1 fruit fly cellular context compared by ENCODE assay signal in the genomic region with DNA sequence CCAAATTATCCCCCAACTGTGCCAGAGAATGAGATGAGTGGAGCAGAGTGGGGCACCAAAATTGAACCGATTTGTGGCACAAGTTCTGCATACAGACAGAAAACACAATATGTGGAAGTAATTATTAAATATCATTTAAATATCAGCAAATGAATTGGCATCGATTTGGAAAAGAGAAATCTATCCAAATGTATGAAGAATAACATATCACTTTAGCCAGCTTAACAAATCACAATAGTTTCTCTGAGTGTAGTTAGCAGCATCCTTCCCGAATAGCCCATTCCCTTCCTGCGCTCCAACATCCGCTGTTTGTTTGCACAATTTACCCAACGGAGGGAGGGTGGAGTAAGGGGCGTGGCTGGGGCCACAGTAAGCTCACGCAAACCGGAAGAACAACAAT.
TF ChIP-seq lines count a peak whose summit lies in the region.

No protein-coding gene starts in this region.

TF ChIP-seq in whole organism, embryonic, 481 proteins besides CTCF, POLR2A, EP300 and RAD21 (continued from another document):
- TF ChIP-seq seq (GFP tag; IDR thresholded peaks at IDR 0.05; lab: Robert Waterston, UW) (0 out of 2 replicates have a peak, but pooled peaks have one; percentile 24), CG4854 (GFP tag; optimal IDR thresholded peaks at IDR 0.05; lab: Kevin White, UChicago) (no peak), Mad (GFP tag; optimal IDR thresholded peaks at IDR 0.05; lab: Kevin White, UChicago) (no peak), Sry-δ (GFP tag; optimal IDR thresholded peaks at IDR 0.05; lab: Kevin White, UChicago) (no peak), CG17385 (GFP tag; optimal IDR thresholded peaks at IDR 0.05; lab: Kevin White, UChicago) (no peak), CG6175 (GFP tag; IDR thresholded peaks at IDR 0.05; lab: Robert Waterston, UW) (no peak), gsb-n (tag; optimal IDR thresholded peaks at IDR 0.05; lab: Kevin White, UChicago) (no peak), az2 (GFP tag; optimal IDR thresholded peaks at IDR 0.05; lab: Kevin White, UChicago) (no peak), ewg (GFP tag; optimal IDR thresholded peaks at IDR 0.05; lab: Kevin White, UChicago) (peak; percentile 1), fru (optimal IDR thresholded peaks at IDR 0.05; lab: Kevin White, UChicago) (no peak), CG3847 (GFP tag; IDR thresholded peaks at IDR 0.05; lab: Robert Waterston, UW) (no peak), Nf-YA (GFP tag; IDR thresholded peaks at IDR 0.05; lab: Robert Waterston, UW) (no peak), CG12769 (tag; optimal IDR thresholded peaks at IDR 0.05; lab: Kevin White, UChicago) (no peak), grau (tag; optimal IDR thresholded peaks at IDR 0.05; lab: Kevin White, UChicago) (no peak), CG18599 (GFP tag; optimal IDR thresholded peaks at IDR 0.05; lab: Kevin White, UChicago) (peak; percentile 48), CG8478 (optimal IDR thresholded peaks at IDR 0.05; lab: Kevin White, UChicago) (no peak), CG7556 (GFP tag; optimal IDR thresholded peaks at IDR 0.05; lab: Kevin White, UChicago) (no peak), CG14014 (GFP tag; IDR thresholded peaks at IDR 0.05; lab: Robert Waterston, UW) (no peak), tin (GFP tag; optimal IDR thresholded peaks at IDR 0.05; lab: Kevin White, UChicago) (peak; percentile 1), CG12219 (GFP tag; optimal IDR thresholded peaks at IDR 0.05; lab: Kevin White, UChicago) (no peak), CG10147 (GFP tag; optimal IDR thresholded peaks at IDR 0.05; lab: Kevin White, UChicago) (no peak), CG3407 (GFP tag; optimal IDR thresholded peaks at IDR 0.05; lab: Kevin White, UChicago) (no peak), Drgx (GFP tag; IDR thresholded peaks at IDR 0.05; lab: Robert Waterston, UW) (no peak), CG10462 (GFP tag; optimal IDR thresholded peaks at IDR 0.05; lab: Kevin White, UChicago) (no peak), Sox102F (GFP tag; optimal IDR thresholded peaks at IDR 0.05; lab: Kevin White, UChicago) (peak; percentile 14), CG7839 (tag; optimal IDR thresholded peaks at IDR 0.05; lab: Kevin White, UChicago) (no peak), Usf (GFP tag; optimal IDR thresholded peaks at IDR 0.05; lab: Kevin White, UChicago) (no peak), Xrp1 (GFP tag; IDR thresholded peaks at IDR 0.05; lab: Robert Waterston, UW) (no peak), CG18262 (tag; optimal IDR thresholded peaks at IDR 0.05; lab: Kevin White, UChicago) (no peak), CG8089 (GFP tag; optimal IDR thresholded peaks at IDR 0.05; lab: Kevin White, UChicago) (no peak), Meics (GFP tag; optimal IDR thresholded peaks at IDR 0.05; lab: Kevin White, UChicago) (peak; percentile 16), crp (GFP tag; optimal IDR thresholded peaks at IDR 0.05; lab: Kevin White, UChicago) (no peak), Poxn (GFP tag; IDR thresholded peaks at IDR 0.05; lab: Robert Waterston, UW) (no peak), CG6854 (GFP tag; optimal IDR thresholded peaks at IDR 0.05; lab: Kevin White, UChicago) (no peak), knrl (GFP tag; IDR thresholded peaks at IDR 0.05; lab: Robert Waterston, UW; ENCODE audit: partially characterized antibody) (0 out of 3 replicates have a peak, but pooled peaks have one; percentile 17), sr (GFP tag; IDR thresholded peaks at IDR 0.05; lab: Robert Waterston, UW) (no peak), CG9932 (GFP tag; IDR thresholded peaks at IDR 0.05; lab: Robert Waterston, UW) (no peak), pan (optimal IDR thresholded peaks at IDR 0.05; lab: Kevin White, UChicago) (no peak), pan (GFP tag; optimal IDR thresholded peaks at IDR 0.05 in 1 of 2, IDR thresholded peaks at IDR 0.05 in 1 of 2) (peak in 1 of 2 experiments; percentile 10), CG9817 (tag; optimal IDR thresholded peaks at IDR 0.05; lab: Kevin White, UChicago) (peak; percentile 1), fd3F (GFP tag; optimal IDR thresholded peaks at IDR 0.05; lab: Kevin White, UChicago) (no peak), Doc3 (GFP tag; IDR thresholded peaks at IDR 0.05; lab: Robert Waterston, UW; ENCODE audit: partially characterized antibody) (no peak), CG18619 (GFP tag; optimal IDR thresholded peaks at IDR 0.05; lab: Kevin White, UChicago) (no peak), kah (GFP tag; optimal IDR thresholded peaks at IDR 0.05; lab: Kevin White, UChicago) (no peak), onecut (GFP tag; IDR thresholded peaks at IDR 0.05; lab: Robert Waterston, UW) (0 out of 2 replicates have a peak, but pooled peaks have one; percentile 12), HLH54F (GFP tag; optimal IDR thresholded peaks at IDR 0.05; lab: Kevin White, UChicago) (no peak), cas (GFP tag; IDR thresholded peaks at IDR 0.05; lab: Robert Waterston, UW) (no peak), run (tag; optimal IDR thresholded peaks at IDR 0.05; lab: Kevin White, UChicago) (no peak), cwo (GFP tag; optimal IDR thresholded peaks at IDR 0.05; lab: Kevin White, UChicago) (peak; percentile 9), fd64A (GFP tag; optimal IDR thresholded peaks at IDR 0.05; lab: Kevin White, UChicago) (no peak), CG7987 (GFP tag; optimal IDR thresholded peaks at IDR 0.05; lab: Kevin White, UChicago) (no peak), ATbp (GFP tag; optimal IDR thresholded peaks at IDR 0.05; lab: Kevin White, UChicago) (no peak), CG1647 (GFP tag; optimal IDR thresholded peaks at IDR 0.05; lab: Kevin White, UChicago) (no peak), bigmax (GFP tag; optimal IDR thresholded peaks at IDR 0.05; lab: Kevin White, UChicago) (no peak), wek (GFP tag; optimal IDR thresholded peaks at IDR 0.05; lab: Kevin White, UChicago) (no peak), Hr3 (GFP tag; optimal IDR thresholded peaks at IDR 0.05; lab: Kevin White, UChicago) (no peak), sc (optimal IDR thresholded peaks at IDR 0.05; lab: Kevin White, UChicago) (no peak), sc (GFP tag; optimal IDR thresholded peaks at IDR 0.05; lab: Kevin White, UChicago) (no peak), trem (tag; optimal IDR thresholded peaks at IDR 0.05; lab: Kevin White, UChicago) (no peak), lab (GFP tag; optimal IDR thresholded peaks at IDR 0.05; lab: Kevin White, UChicago) (peak; percentile 45), CG1603 (tag; optimal IDR thresholded peaks at IDR 0.05; lab: Kevin White, UChicago) (peak; percentile 22), Hr51 (GFP tag; optimal IDR thresholded peaks at IDR 0.05; lab: Kevin White, UChicago) (peak in 1 of 2 experiments; percentile 34), CG2120 (GFP tag; optimal IDR thresholded peaks at IDR 0.05; lab: Kevin White, UChicago) (peak; percentile 33), zfh1 (GFP tag; IDR thresholded peaks at IDR 0.05; lab: Robert Waterston, UW) (0 out of 3 replicates have a peak, but pooled peaks have one; percentile 22), ken (GFP tag; IDR thresholded peaks at IDR 0.05; lab: Robert Waterston, UW) (0 out of 3 replicates have a peak, but pooled peaks have one; percentile 42)
